Worm (Caenorhabditis elegans) whole organism, early embryonic: Measurements from ENCODE around the gene F02E11.7.

Source experiments
- F13C5.2 ChIP-seq: sonication (generic microtip); optimal IDR thresholded peaks from 2 replicates; lab custom pipeline; 2017; ENCODE audit warnings: mild to moderate bottlenecking, missing genetic modification characterization, inconsistent platforms, missing compliant biosample characterization
- ama-1 ChIP-seq: fragments of 150-350 bp; optimal IDR thresholded peaks from 2 replicates; lab custom pipeline; 2014
- ceh-36 ChIP-seq: sonication (generic microtip); optimal IDR thresholded peaks from 2 replicates; lab custom pipeline; 2016; ENCODE audit warnings: missing genetic modification characterization, inconsistent platforms, missing compliant biosample characterization
- flt-1 ChIP-seq: fragments of 200-800 bp; sonication (Bioruptor generic); IDR thresholded peaks from 2 replicates; pipeline ENCODE4 v1.3.6; 2022; ENCODE audit warnings: missing genetic modification characterization, missing compliant biosample characterization

ce11 chrII:3225200-3225599, 42.3 kb upstream of the F02E11.7 start, which contains the start of gene ZC239.16:
- no peak for TF ChIP-seq flt-1 (GFP tag; lab: Robert Waterston, UW)
- TF ChIP-seq ama-1 (lab: Kevin White, UChicago): no peak
- TF ChIP-seq ceh-36 (tag; lab: Kevin White, UChicago): no peak
- no peak for TF ChIP-seq F13C5.2 (tag; lab: Kevin White, UChicago)
